Worm (Caenorhabditis elegans) whole organism, midembryonic: ENCODE results near the gene Y37E11AL.2.

Source experiments
- T22C8.4 ChIP-seq: fragments of 200-800 bp; sonication (Bioruptor generic); IDR thresholded peaks from 2 replicates; pipeline ENCODE4 v1.3.6; 2022; ENCODE audit warnings: missing genetic modification characterization, missing compliant biosample characterization
- cog-1 ChIP-seq: sonication (generic microtip); optimal IDR thresholded peaks from 2 replicates; lab custom pipeline; 2016; ENCODE audit warnings: missing genetic modification characterization, missing compliant biosample characterization
- flt-1 ChIP-seq: fragments of 200-800 bp; sonication (Bioruptor generic); IDR thresholded peaks from 2 replicates; pipeline ENCODE4 v1.3.6; 2022; ENCODE audit warnings: missing genetic modification characterization, missing compliant biosample characterization
- klf-2 ChIP-seq: fragments of 200-800 bp; sonication (Bioruptor generic); conservative IDR thresholded peaks from 2 replicates; pipeline ENCODE4 v1.3.6; 2022; ENCODE audit warnings: missing genetic modification reagents, missing genetic modification characterization, missing compliant biosample characterization
- ref-1 ChIP-seq: fragments of 200-800 bp; sonication (Bioruptor generic); conservative IDR thresholded peaks from 2 replicates; pipeline ENCODE4 v1.3.6; 2022; ENCODE audit warnings: missing genetic modification reagents, missing genetic modification characterization, missing compliant biosample characterization

DNA sequence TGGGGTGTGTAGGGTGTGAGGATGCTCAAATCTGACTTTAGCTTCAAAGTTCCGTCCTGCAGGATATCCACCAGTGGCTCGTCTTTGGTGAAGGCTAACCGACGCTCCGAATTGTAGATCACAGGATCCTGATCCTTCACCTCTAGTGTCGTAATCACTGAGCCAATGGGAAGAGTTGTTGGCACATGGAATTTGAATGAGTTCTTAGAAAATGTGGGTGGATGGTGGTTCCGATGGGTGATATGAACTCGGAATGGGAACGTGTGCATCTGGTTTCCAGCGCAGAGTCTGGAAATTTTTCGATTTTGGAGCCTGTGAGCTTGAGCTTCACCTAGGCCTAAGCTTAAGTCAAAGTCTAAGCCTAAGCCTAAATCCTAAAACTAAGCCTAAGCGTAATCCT, 31.8 kb upstream of the Y37E11AL.2 start:
- TF ChIP-seq T22C8.4 (GFP tag; lab: Robert Waterston, UW) (no peak), ref-1 (GFP tag; lab: Robert Waterston, UW) (no peak), klf-2 (no peak), cog-1 (tag; lab: Kevin White, UChicago) (no peak), flt-1 (GFP tag; lab: Robert Waterston, UW) (no peak)
